Fruit fly (Drosophila melanogaster) Kc167 (cell line): Measurements from ENCODE around the gene Sec24CD.

Source experiments
- Myc ChIP-seq: fragments of >200 bp; optimal IDR thresholded peaks from 2 replicates; lab custom pipeline; 2017; ENCODE audit warnings: missing external identifiers
- Sin3A ChIP-seq: fragments of >200 bp; optimal IDR thresholded peaks from 2 replicates; lab custom pipeline; 2018; ENCODE audit warnings: missing external identifiers
- h ChIP-seq: fragments of >200 bp; optimal IDR thresholded peaks from 3 replicates; lab custom pipeline; 2018; ENCODE audit warnings: missing external identifiers
- insv ChIP-seq: fragments of >200 bp; optimal IDR thresholded peaks from 3 replicates; lab custom pipeline; 2018; ENCODE audit warnings: missing external identifiers
- psq ChIP-seq: fragments of >200 bp; optimal IDR thresholded peaks from 2 replicates; lab custom pipeline; 2017; ENCODE audit warnings: missing external identifiers

DNA sequence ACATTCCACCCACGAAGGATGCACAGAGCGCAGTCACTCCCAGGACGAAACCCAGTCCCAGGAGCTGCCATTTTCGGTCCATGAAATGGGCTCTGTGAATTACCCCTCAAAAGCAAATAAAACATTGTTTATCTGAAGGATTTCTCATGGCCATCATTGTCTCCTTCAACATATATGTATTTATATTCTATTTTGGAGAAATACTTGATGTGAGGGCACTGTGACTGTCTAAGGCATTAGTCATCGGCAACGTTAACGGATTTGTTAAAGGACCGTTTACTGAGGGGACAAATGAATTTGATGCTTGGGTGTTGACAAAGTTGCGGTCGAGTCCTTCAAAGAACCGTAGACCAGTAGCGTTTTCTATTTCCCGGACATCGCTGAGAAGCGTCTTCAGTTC, 2.6 kb upstream of the Sec24CD start, which contains the start of gene Tengl2:
- TF ChIP-seq psq (no peak), h (lab: Kevin White, UChicago) (no peak), insv (no peak), Myc (lab: Kevin White, UChicago) (no peak), Sin3A (lab: Kevin White, UChicago) (no peak)
